Fruit fly (Drosophila melanogaster) whole organism, prepupa: ENCODE data around the gene ppan.

Experiments used
- CG1621 ChIP-seq: fragments of 200-800 bp; sonication (Bioruptor generic); optimal IDR thresholded peaks from 3 replicates; lab custom pipeline; 2018; ENCODE audit warnings: missing biosample characterization, mild to moderate bottlenecking, missing genetic modification characterization
- CG6808 ChIP-seq: fragments of 200-800 bp; sonication (Bioruptor generic); optimal IDR thresholded peaks from 3 replicates; lab custom pipeline; 2017; ENCODE audit warnings: missing biosample characterization, missing genetic modification characterization, mild to moderate bottlenecking, moderate library complexity, missing genetic modification reagents
- CG8319 ChIP-seq: fragments of 200-800 bp; sonication (Bioruptor generic); optimal IDR thresholded peaks from 3 replicates; lab custom pipeline; 2016; ENCODE audit warnings: missing biosample characterization, missing genetic modification characterization
- Eip75B ChIP-seq: fragments of 200-800 bp; sonication (Bioruptor generic); optimal IDR thresholded peaks from 3 replicates; lab custom pipeline; 2016; ENCODE audit warnings: missing biosample characterization, missing genetic modification characterization
- Lpt ChIP-seq: fragments of 200-800 bp; sonication (Bioruptor generic); optimal IDR thresholded peaks from 3 replicates; lab custom pipeline; 2016; ENCODE audit warnings: missing biosample characterization, missing genetic modification characterization
- acj6 ChIP-seq: fragments of 200-800 bp; sonication (Bioruptor generic); optimal IDR thresholded peaks from 3 replicates; lab custom pipeline; 2016; ENCODE audit warnings: missing biosample characterization, missing genetic modification characterization
- lz ChIP-seq: fragments of 200-800 bp; sonication (Bioruptor generic); optimal IDR thresholded peaks from 3 replicates; lab custom pipeline; 2016; ENCODE audit warnings: missing biosample characterization, missing genetic modification characterization

- TF ChIP-seq Eip75B (GFP tag; lab: Kevin White, UChicago), result peak; percentile 13
- TF ChIP-seq CG8319 (GFP tag; lab: Kevin White, UChicago), result peak; percentile 3
- TF ChIP-seq CG6808 (GFP tag; lab: Kevin White, UChicago), result peak; percentile 23
- no peak for TF ChIP-seq CG1621 (tag; lab: Kevin White, UChicago)
- TF ChIP-seq Lpt (GFP tag; lab: Kevin White, UChicago), result no peak
- peak; percentile 3 for TF ChIP-seq lz
- TF ChIP-seq acj6 (GFP tag; lab: Kevin White, UChicago), result no peak
These were observed 26.6 kb upstream of the ppan start for dm6 chr3R:21089416-21089815.
